Fruit fly (Drosophila melanogaster) whole organism, embryonic: ENCODE results near the gene Fam92.

Experiments used
- Antp ChIP-seq: fragments of 200-800 bp; sonication (Bioruptor generic); optimal IDR thresholded peaks from 3 replicates; lab custom pipeline; 2016; ENCODE audit warnings: missing biosample characterization, missing genetic modification characterization
- B-H1 ChIP-seq: fragments of 200-800 bp; sonication (Bioruptor generic); IDR thresholded peaks from 3 replicates; pipeline ENCODE4 v1.3.6; 2022; ENCODE audit warnings: missing biosample characterization, missing genetic modification characterization
- CG13624 ChIP-seq: fragments of 200-800 bp; sonication (Bioruptor generic); optimal IDR thresholded peaks from 2 replicates; lab custom pipeline; 2016; ENCODE audit warnings: missing biosample characterization, missing genetic modification characterization
- CG14710 ChIP-seq: fragments of 200-800 bp; sonication (Bioruptor generic); optimal IDR thresholded peaks from 3 replicates; lab custom pipeline; 2019; ENCODE audit warnings: missing biosample characterization, mild to moderate bottlenecking, missing genetic modification characterization, moderate library complexity
- CG14860 ChIP-seq: fragments of 200-800 bp; sonication (Bioruptor generic); IDR thresholded peaks from 3 replicates; pipeline ENCODE4 v1.3.6; 2022; ENCODE audit warnings: missing biosample characterization, missing genetic modification characterization; ENCODE audit not compliant: partially characterized antibody
- CG1792 ChIP-seq: fragments of 200-800 bp; sonication (Bioruptor generic); optimal IDR thresholded peaks from 2 replicates; lab custom pipeline; 2016; ENCODE audit warnings: missing biosample characterization, missing genetic modification characterization
- CG31365 ChIP-seq: fragments of 200-800 bp; sonication (Bioruptor generic); optimal IDR thresholded peaks from 2 replicates; lab custom pipeline; 2018; ENCODE audit warnings: missing biosample characterization, mild to moderate bottlenecking, missing genetic modification characterization
- CG6683 ChIP-seq: fragments of 200-800 bp; sonication (Bioruptor generic); optimal IDR thresholded peaks from 2 replicates; lab custom pipeline; 2017; ENCODE audit warnings: missing biosample characterization, mild to moderate bottlenecking, missing genetic modification characterization, missing genetic modification reagents
- CG7745 ChIP-seq: fragments of 200-800 bp; sonication (Bioruptor generic); optimal IDR thresholded peaks from 2 replicates; lab custom pipeline; 2018; ENCODE audit warnings: missing biosample characterization, mild to moderate bottlenecking, missing genetic modification characterization, moderate library complexity
- Mad ChIP-seq: fragments of 200-800 bp; sonication (Bioruptor generic); optimal IDR thresholded peaks from 2 replicates; lab custom pipeline; 2016; ENCODE audit warnings: missing biosample characterization, missing genetic modification characterization
- Poxn ChIP-seq: fragments of 200-800 bp; sonication (Bioruptor generic); IDR thresholded peaks from 2 replicates; pipeline ENCODE4 v1.3.6; 2022; ENCODE audit warnings: missing biosample characterization, missing genetic modification characterization
- ash1 ChIP-seq: fragments of 200-800 bp; sonication (Bioruptor generic); optimal IDR thresholded peaks from 2 replicates; lab custom pipeline; 2018; ENCODE audit warnings: missing biosample characterization, mild to moderate bottlenecking, missing genetic modification characterization
- crol ChIP-seq: fragments of 200-800 bp; sonication (Bioruptor generic); IDR thresholded peaks from 2 replicates; pipeline ENCODE4 v1.3.6; 2022; ENCODE audit warnings: missing biosample characterization, missing genetic modification characterization
- esg ChIP-seq: fragments of 200-800 bp; sonication (Bioruptor generic); conservative IDR thresholded peaks from 2 replicates; pipeline ENCODE4 v1.3.6; 2022; ENCODE audit warnings: missing biosample characterization, missing genetic modification characterization
- ewg ChIP-seq: fragments of 200-800 bp; sonication (Bioruptor generic); optimal IDR thresholded peaks from 3 replicates; lab custom pipeline; 2017; ENCODE audit warnings: mild to moderate bottlenecking, missing biosample characterization, missing genetic modification reagents, missing genetic modification characterization
- fd96Cb ChIP-seq: fragments of 200-800 bp; sonication (Bioruptor generic); optimal IDR thresholded peaks from 2 replicates; lab custom pipeline; 2018; ENCODE audit warnings: missing biosample characterization, mild to moderate bottlenecking, missing genetic modification characterization, moderate library complexity
- so ChIP-seq: fragments of 200-800 bp; sonication (Bioruptor generic); IDR thresholded peaks from 3 replicates; pipeline ENCODE4 v1.3.6; 2022; ENCODE audit warnings: missing biosample characterization, missing genetic modification characterization
- zf30C ChIP-seq: fragments of 200-800 bp; sonication (Bioruptor generic); optimal IDR thresholded peaks from 3 replicates; lab custom pipeline; 2018; ENCODE audit warnings: missing biosample characterization, mild to moderate bottlenecking, missing genetic modification characterization
- zfh1 ChIP-seq: fragments of 200-800 bp; sonication (Bioruptor generic); IDR thresholded peaks from 3 replicates; pipeline ENCODE4 v1.3.6; 2022; ENCODE audit warnings: missing biosample characterization, missing genetic modification characterization

Fam92 gene

dm6 chr2L:12475308-12475707 lies 50.6 kb downstream of the Fam92 start (continued):
- peak; percentile 5 for TF ChIP-seq CG31365 (tag; lab: Kevin White, UChicago)
- no peak for TF ChIP-seq zf30C
- TF ChIP-seq CG14710 (tag; lab: Kevin White, UChicago): no peak
- TF ChIP-seq CG14860 (GFP tag; lab: Robert Waterston, UW): no peak
- no peak for TF ChIP-seq so (GFP tag; lab: Robert Waterston, UW)
- no peak for TF ChIP-seq crol (GFP tag; lab: Robert Waterston, UW)
- no peak for TF ChIP-seq fd96Cb (tag; lab: Kevin White, UChicago)
- TF ChIP-seq CG13624: no peak
- TF ChIP-seq CG6683 (GFP tag; lab: Kevin White, UChicago): peak; percentile 5
- TF ChIP-seq Antp (GFP tag; lab: Kevin White, UChicago): no peak
- no peak for TF ChIP-seq Mad (GFP tag; lab: Kevin White, UChicago)
- no peak for TF ChIP-seq CG7745 (tag; lab: Kevin White, UChicago)
- TF ChIP-seq CG1792: no peak
- TF ChIP-seq B-H1 (GFP tag; lab: Robert Waterston, UW): no peak; the same call in 2 of the 3 replicates
- peak; percentile 55 for TF ChIP-seq ash1 (GFP tag; lab: Kevin White, UChicago)
- no peak for TF ChIP-seq Poxn (GFP tag; lab: Robert Waterston, UW)
- TF ChIP-seq esg: no peak
- no peak for TF ChIP-seq ewg (GFP tag; lab: Kevin White, UChicago)
- 0 out of 3 replicates have a peak, but pooled peaks have one; percentile 9 for TF ChIP-seq zfh1 (GFP tag; lab: Robert Waterston, UW)
